Worm (Caenorhabditis elegans) whole organism, late embryonic: ENCODE data around the gene gid-7.

Source experiments
- C08G9.2 ChIP-seq: sonication (generic microtip); optimal IDR thresholded peaks from 2 replicates; lab custom pipeline; 2016; ENCODE audit warnings: mild to moderate bottlenecking, missing genetic modification characterization, moderate library complexity, missing compliant biosample characterization
- C38D4.7 ChIP-seq: fragments of 200-800 bp; sonication (Bioruptor generic); optimal IDR thresholded peaks from 2 replicates; lab custom pipeline; 2018; ENCODE audit warnings: mild to moderate bottlenecking, missing genetic modification characterization, moderate library complexity, missing compliant biosample characterization
- F13H6.1 ChIP-seq: sonication (generic microtip); optimal IDR thresholded peaks from 2 replicates; lab custom pipeline; 2016; ENCODE audit warnings: missing genetic modification characterization, missing compliant biosample characterization
- K02D7.2 ChIP-seq: sonication (generic microtip); optimal IDR thresholded peaks from 2 replicates; lab custom pipeline; 2017; ENCODE audit warnings: mild to moderate bottlenecking, missing genetic modification characterization, missing compliant biosample characterization
- K09A11.1 ChIP-seq: sonication (generic microtip); optimal IDR thresholded peaks from 2 replicates; lab custom pipeline; 2017; ENCODE audit warnings: antibody characterized with exemption, mild to moderate bottlenecking, missing genetic modification characterization, missing compliant biosample characterization; ENCODE audit not compliant: insufficient read depth
- T23F11.4 ChIP-seq: fragments of 200-800 bp; sonication (Bioruptor generic); optimal IDR thresholded peaks from 2 replicates; lab custom pipeline; 2018; ENCODE audit warnings: mild to moderate bottlenecking, missing genetic modification characterization, missing compliant biosample characterization
- ceh-14 ChIP-seq: sonication (generic microtip); optimal IDR thresholded peaks from 2 replicates; lab custom pipeline; 2016; ENCODE audit warnings: missing genotype, missing genetic modification characterization, missing compliant biosample characterization
- ceh-18 ChIP-seq: sonication (generic microtip); optimal IDR thresholded peaks from 2 replicates; lab custom pipeline; 2016; ENCODE audit warnings: missing genetic modification characterization, missing compliant biosample characterization
- ceh-19 ChIP-seq: fragments of 200-800 bp; sonication (Bioruptor generic); optimal IDR thresholded peaks from 2 replicates; lab custom pipeline; 2018; ENCODE audit warnings: mild to moderate bottlenecking, missing genetic modification characterization, missing compliant biosample characterization
- ceh-22 ChIP-seq: sonication (generic microtip); optimal IDR thresholded peaks from 2 replicates; lab custom pipeline; 2017; ENCODE audit warnings: missing biosample characterization, missing genetic modification characterization
- ceh-24 ChIP-seq: sonication (generic microtip); optimal IDR thresholded peaks from 2 replicates; lab custom pipeline; 2016; ENCODE audit warnings: mild to moderate bottlenecking, missing genetic modification characterization, missing compliant biosample characterization
- ceh-30 ChIP-seq: fragments of 150-350 bp; optimal IDR thresholded peaks from 2 replicates; lab custom pipeline; 2014; ENCODE audit warnings: missing biosample characterization, missing genetic modification characterization
- ceh-31 ChIP-seq: sonication (generic microtip); optimal IDR thresholded peaks from 2 replicates; lab custom pipeline; 2016; ENCODE audit warnings: missing genetic modification characterization, missing compliant biosample characterization
- ceh-34 ChIP-seq: sonication (generic microtip); optimal IDR thresholded peaks from 2 replicates; lab custom pipeline; 2016; ENCODE audit warnings: mild to moderate bottlenecking, missing genetic modification characterization, missing compliant biosample characterization
- ceh-45 ChIP-seq: fragments of 200-800 bp; sonication (Bioruptor generic); IDR thresholded peaks from 2 replicates; pipeline ENCODE4 v1.3.6; 2022; ENCODE audit warnings: missing genetic modification reagents, missing genetic modification characterization, missing compliant biosample characterization
- ceh-6 ChIP-seq: fragments of 200-800 bp; sonication (Bioruptor generic); optimal IDR thresholded peaks from 2 replicates; lab custom pipeline; 2018; ENCODE audit warnings: mild to moderate bottlenecking, missing genetic modification characterization, missing compliant biosample characterization
- dmd-4 ChIP-seq: sonication (generic microtip); optimal IDR thresholded peaks from 2 replicates; lab custom pipeline; 2016; ENCODE audit warnings: borderline replicate concordance, missing genetic modification characterization, missing compliant biosample characterization
- elt-4 ChIP-seq: sonication (generic microtip); optimal IDR thresholded peaks from 2 replicates; lab custom pipeline; 2016; ENCODE audit warnings: missing genetic modification characterization, missing compliant biosample characterization
- fax-1 ChIP-seq: sonication (generic microtip); optimal IDR thresholded peaks from 2 replicates; lab custom pipeline; 2016; ENCODE audit warnings: missing genotype, missing genetic modification characterization, missing compliant biosample characterization
- fkh-10 ChIP-seq: fragments of 150-350 bp; optimal IDR thresholded peaks from 2 replicates; lab custom pipeline; 2014; ENCODE audit warnings: missing biosample characterization, missing genetic modification reagents, missing genetic modification characterization
- hlh-30 ChIP-seq: sonication (generic microtip); optimal IDR thresholded peaks from 2 replicates; lab custom pipeline; 2017; ENCODE audit warnings: antibody characterized with exemption, missing genetic modification characterization, missing compliant biosample characterization; ENCODE audit not compliant: insufficient read depth
- hlh-6 ChIP-seq: sonication (generic microtip); optimal IDR thresholded peaks from 2 replicates; lab custom pipeline; 2016; ENCODE audit warnings: missing genotype, missing genetic modification characterization, missing compliant biosample characterization
- hlh-8 ChIP-seq: sonication (generic microtip); optimal IDR thresholded peaks from 2 replicates; lab custom pipeline; 2016; ENCODE audit warnings: missing genotype, missing genetic modification characterization, missing compliant biosample characterization
- madf-2 ChIP-seq: sonication (generic microtip); optimal IDR thresholded peaks from 2 replicates; lab custom pipeline; 2017; ENCODE audit warnings: missing genetic modification characterization, missing compliant biosample characterization
- nfya-1 ChIP-seq: sonication (generic microtip); optimal IDR thresholded peaks from 2 replicates; lab custom pipeline; 2017; ENCODE audit warnings: missing genetic modification characterization, mild to moderate bottlenecking, missing compliant biosample characterization, antibody characterized with exemption, moderate library complexity
- pax-1 ChIP-seq: fragments of 150-350 bp; optimal IDR thresholded peaks from 2 replicates; lab custom pipeline; 2014; ENCODE audit warnings: missing biosample characterization, missing genetic modification characterization
- pha-2 ChIP-seq: sonication (generic microtip); optimal IDR thresholded peaks from 2 replicates; lab custom pipeline; 2017; ENCODE audit warnings: mild to moderate bottlenecking, missing genetic modification characterization, missing compliant biosample characterization
- pqm-1 ChIP-seq: sonication (generic microtip); optimal IDR thresholded peaks from 2 replicates; lab custom pipeline; 2016; ENCODE audit warnings: missing genetic modification characterization, missing compliant biosample characterization
- pros-1 ChIP-seq: fragments of 150-350 bp; optimal IDR thresholded peaks from 2 replicates; lab custom pipeline; 2014; ENCODE audit warnings: missing biosample characterization, missing genetic modification reagents, missing genetic modification characterization
- ref-2 ChIP-seq: sonication (generic microtip); optimal IDR thresholded peaks from 2 replicates; lab custom pipeline; 2016; ENCODE audit warnings: missing genetic modification characterization, missing compliant biosample characterization
- sdc-2 ChIP-seq: sonication (generic microtip); optimal IDR thresholded peaks from 2 replicates; lab custom pipeline; 2016; ENCODE audit warnings: missing genotype, missing genetic modification characterization, missing compliant biosample characterization
- sox-2 ChIP-seq: fragments of 200-800 bp; sonication (Bioruptor generic); IDR thresholded peaks from 2 replicates; pipeline ENCODE4 v1.3.6; 2022; ENCODE audit warnings: missing genetic modification reagents, missing genetic modification characterization, missing compliant biosample characterization
- sox-4 ChIP-seq: sonication (generic microtip); optimal IDR thresholded peaks from 2 replicates; lab custom pipeline; 2017; ENCODE audit warnings: mild to moderate bottlenecking, missing genetic modification characterization, inconsistent platforms, missing compliant biosample characterization
- syd-9 ChIP-seq: sonication (generic microtip); optimal IDR thresholded peaks from 2 replicates; lab custom pipeline; 2016; ENCODE audit warnings: mild to moderate bottlenecking, missing genetic modification characterization, moderate library complexity, missing compliant biosample characterization
- tbx-2 ChIP-seq: sonication (generic microtip); optimal IDR thresholded peaks from 2 replicates; lab custom pipeline; 2016; ENCODE audit warnings: missing genetic modification characterization, missing compliant biosample characterization
- unc-42 ChIP-seq: sonication (generic microtip); optimal IDR thresholded peaks from 2 replicates; lab custom pipeline; 2016; ENCODE audit warnings: missing genotype, missing genetic modification characterization, missing compliant biosample characterization
- unc-55 ChIP-seq: sonication (generic microtip); optimal IDR thresholded peaks from 2 replicates; lab custom pipeline; 2017; ENCODE audit warnings: missing biosample characterization, missing genetic modification reagents, missing genetic modification characterization
- zip-5 ChIP-seq: sonication (generic microtip); optimal IDR thresholded peaks from 2 replicates; lab custom pipeline; 2016; ENCODE audit warnings: missing genetic modification characterization, missing compliant biosample characterization

Gene gid-7

DNA sequence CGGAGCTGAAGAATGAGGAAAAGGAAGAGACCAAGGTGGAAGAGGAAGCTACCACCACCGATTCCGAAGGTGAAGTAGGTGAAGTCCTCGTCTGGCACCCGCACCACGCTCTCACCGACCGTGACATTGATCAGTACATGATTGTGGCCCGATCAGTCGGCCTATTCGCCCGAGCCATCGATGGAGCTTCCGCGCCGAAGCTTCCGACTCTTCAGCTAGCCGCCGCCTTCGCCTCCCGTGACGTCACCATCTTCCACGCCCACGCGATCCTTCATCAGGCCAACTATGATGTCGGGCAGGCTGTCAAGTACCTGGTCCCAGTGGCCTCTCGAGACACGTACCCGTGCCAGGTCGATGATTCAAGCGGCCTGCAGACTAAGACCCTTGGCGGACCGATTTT is 50.7 kb downstream of the gid-7 start:
- TF ChIP-seq pha-2 (tag; lab: Kevin White, UChicago) (no peak), C08G9.2 (tag; lab: Kevin White, UChicago) (no peak), syd-9 (tag; lab: Kevin White, UChicago) (no peak), ceh-18 (tag; lab: Kevin White, UChicago) (no peak)

DNA sequence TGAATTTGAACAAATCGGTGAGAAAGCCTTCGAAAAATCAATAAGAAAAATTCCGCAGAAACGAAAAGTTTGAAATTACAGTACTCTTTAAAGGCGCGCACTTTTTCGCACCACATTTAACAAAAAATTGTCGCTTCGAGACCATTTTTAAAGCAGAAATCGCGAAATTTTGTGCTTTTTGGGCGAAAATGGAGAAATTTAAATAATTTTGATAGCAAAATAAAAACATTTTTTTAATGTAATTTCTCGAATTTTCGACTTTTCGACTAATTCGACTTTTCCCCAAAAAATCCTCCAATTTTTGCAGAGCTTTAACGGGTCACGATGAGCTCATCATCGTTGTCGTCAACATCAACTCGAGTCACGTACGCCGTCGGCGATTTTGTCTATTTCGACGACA is 52.2 kb downstream of the gid-7 start, which contains the start of gene lin-40:
Gene lin-40 (plus strand): TSS at position 301 of the 400 bp plus-strand sequence.
- TF ChIP-seq madf-2 (no peak), ceh-24 (tag; lab: Kevin White, UChicago) (no peak), sox-4 (tag; lab: Kevin White, UChicago) (no peak), elt-4 (tag; lab: Kevin White, UChicago) (no peak), pha-2 (tag; lab: Kevin White, UChicago) (no peak), ceh-18 (tag; lab: Kevin White, UChicago) (no peak)
- TF ChIP-seq, all 69 proteins: peak for 0

DNA sequence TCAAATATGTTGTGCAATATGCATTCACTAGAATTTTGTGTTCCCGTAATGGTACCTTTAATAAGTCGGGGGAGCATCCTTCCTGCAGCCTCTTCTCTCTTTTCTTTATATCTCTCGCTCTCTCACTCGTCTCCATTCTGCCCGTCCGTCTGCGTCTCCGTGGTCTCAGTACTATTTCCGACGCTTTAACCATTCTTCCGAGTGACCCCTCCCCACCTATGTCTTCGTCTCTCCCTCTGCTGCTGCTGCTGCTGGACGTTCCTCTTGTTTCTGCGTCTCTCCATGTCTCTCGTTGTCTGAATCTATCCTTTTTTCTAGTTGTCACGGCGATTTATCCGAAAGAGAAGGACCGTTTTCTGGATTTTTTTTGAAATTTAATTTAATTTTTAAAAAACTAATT is 53.0 kb downstream of the gid-7 start:
- TF ChIP-seq pros-1 (peak; percentile 30), dmd-4 (tag; lab: Kevin White, UChicago) (no peak), F13H6.1 (tag; lab: Kevin White, UChicago) (peak; percentile 82), nfya-1 (tag; lab: Kevin White, UChicago) (peak; percentile 83), unc-55 (peak; percentile 74), hlh-8 (tag; lab: Kevin White, UChicago) (no peak), ceh-18 (tag; lab: Kevin White, UChicago) (peak; percentile 24), K02D7.2 (tag; lab: Kevin White, UChicago) (no peak), sox-2 (GFP tag; lab: Robert Waterston, UW) (no peak), fkh-10 (no peak), unc-42 (peak; percentile 36), C08G9.2 (tag; lab: Kevin White, UChicago) (peak; percentile 19), ceh-14 (tag; lab: Kevin White, UChicago) (peak; percentile 30), ceh-45 (GFP tag; lab: Robert Waterston, UW) (no peak), tbx-2 (tag; lab: Kevin White, UChicago) (no peak), ceh-34 (tag; lab: Kevin White, UChicago) (peak; percentile 49), pqm-1 (tag; lab: Kevin White, UChicago) (no peak), elt-4 (tag; lab: Kevin White, UChicago) (no peak), ceh-6 (GFP tag; lab: Kevin White, UChicago) (no peak), hlh-30 (tag; lab: Kevin White, UChicago) (peak; percentile 53), ceh-22 (tag; lab: Kevin White, UChicago) (no peak), ceh-19 (GFP tag; lab: Kevin White, UChicago) (no peak), ref-2 (tag; lab: Kevin White, UChicago) (peak; percentile 68), ceh-31 (tag; lab: Kevin White, UChicago) (peak; percentile 81)

DNA sequence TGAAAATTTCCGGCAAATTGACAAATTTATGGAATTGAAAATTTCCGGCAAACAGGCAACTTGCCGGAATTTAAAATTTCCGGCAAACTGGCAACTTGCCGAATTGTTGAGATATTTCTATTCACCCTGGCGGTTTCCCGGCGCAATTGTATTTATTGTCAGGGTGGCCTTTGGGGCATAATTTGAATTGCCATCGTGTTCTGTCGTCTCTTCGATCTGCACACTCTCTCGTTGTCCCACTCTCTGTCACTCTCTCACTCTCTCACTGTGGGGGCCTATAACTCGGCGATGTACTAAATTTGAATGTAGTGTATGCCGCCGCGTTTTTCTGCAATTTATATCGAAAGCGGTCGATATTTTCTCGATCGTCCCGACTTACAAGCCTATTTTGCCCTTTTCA is 53.9 kb downstream of the gid-7 start:
- no peak for TF ChIP-seq pqm-1 (tag; lab: Kevin White, UChicago)
- no peak for TF ChIP-seq tbx-2 (tag; lab: Kevin White, UChicago)
- no peak for TF ChIP-seq T23F11.4 (GFP tag; lab: Kevin White, UChicago)
- no peak for TF ChIP-seq C38D4.7 (GFP tag; lab: Kevin White, UChicago)
- TF ChIP-seq unc-42: no peak
- no peak for TF ChIP-seq ceh-30 (tag; lab: Kevin White, UChicago)
- no peak for TF ChIP-seq hlh-6 (tag; lab: Kevin White, UChicago)
- no peak for TF ChIP-seq fax-1 (tag; lab: Kevin White, UChicago)
- TF ChIP-seq pax-1 (tag; lab: Kevin White, UChicago): no peak
- no peak for TF ChIP-seq dmd-4 (tag; lab: Kevin White, UChicago)
- TF ChIP-seq sdc-2 (tag; lab: Kevin White, UChicago): no peak
- TF ChIP-seq zip-5: no peak
- TF ChIP-seq K09A11.1 (tag; lab: Kevin White, UChicago): no peak
- TF ChIP-seq syd-9 (tag; lab: Kevin White, UChicago): no peak
